Fruit fly (Drosophila melanogaster) whole organism, embryonic: ENCODE measurements around the gene CG15208.

ENCODE experiments used
- Adf1 ChIP-seq: fragments of 200-800 bp; sonication (Bioruptor generic); IDR thresholded peaks from 2 replicates; pipeline ENCODE4 v1.3.6; 2022; ENCODE audit warnings: missing biosample characterization, missing genetic modification characterization
- BEAF-32 ChIP-seq: fragments of 200-800 bp; sonication (Bioruptor generic); optimal IDR thresholded peaks from 3 replicates; lab custom pipeline; 2017; ENCODE audit warnings: missing biosample characterization, missing genetic modification characterization, mild to moderate bottlenecking, moderate library complexity, missing genetic modification reagents
- Bgb ChIP-seq: fragments of 200-800 bp; sonication (Bioruptor generic); IDR thresholded peaks from 2 replicates; pipeline ENCODE4 v1.3.6; 2022; ENCODE audit warnings: missing biosample characterization, missing genetic modification characterization; ENCODE audit not compliant: partially characterized antibody
- CG10543 ChIP-seq: fragments of 200-800 bp; sonication (Bioruptor generic); optimal IDR thresholded peaks from 3 replicates; lab custom pipeline; 2017; ENCODE audit warnings: missing biosample characterization, mild to moderate bottlenecking, missing genetic modification characterization, moderate library complexity
- CG11504 ChIP-seq: fragments of 200-800 bp; sonication (Bioruptor generic); optimal IDR thresholded peaks from 3 replicates; lab custom pipeline; 2019; ENCODE audit warnings: missing biosample characterization, mild to moderate bottlenecking, missing genetic modification characterization, moderate library complexity
- CG13287 ChIP-seq: fragments of 200-800 bp; sonication (Bioruptor generic); IDR thresholded peaks from 2 replicates; pipeline ENCODE4 v1.3.6; 2022; ENCODE audit warnings: missing biosample characterization, missing genetic modification characterization; ENCODE audit not compliant: partially characterized antibody
- CG14860 ChIP-seq: fragments of 200-800 bp; sonication (Bioruptor generic); IDR thresholded peaks from 3 replicates; pipeline ENCODE4 v1.3.6; 2022; ENCODE audit warnings: missing biosample characterization, missing genetic modification characterization; ENCODE audit not compliant: partially characterized antibody
- CG1647 ChIP-seq: fragments of 200-800 bp; sonication (Bioruptor generic); optimal IDR thresholded peaks from 3 replicates; lab custom pipeline; 2016; ENCODE audit warnings: missing biosample characterization, missing genetic modification characterization
- CG16813 ChIP-seq: fragments of 200-800 bp; sonication (Bioruptor generic); IDR thresholded peaks from 3 replicates; pipeline ENCODE4 v1.3.6; 2022; ENCODE audit warnings: missing biosample characterization, missing genetic modification characterization; ENCODE audit not compliant: partially characterized antibody
- CG16815 ChIP-seq: fragments of 200-800 bp; sonication (Bioruptor generic); optimal IDR thresholded peaks from 3 replicates; lab custom pipeline; 2017; ENCODE audit warnings: missing biosample characterization, mild to moderate bottlenecking, missing genetic modification characterization
- CG17612 ChIP-seq: fragments of 200-800 bp; sonication (Bioruptor generic); IDR thresholded peaks from 2 replicates; pipeline ENCODE4 v1.3.6; 2022; ENCODE audit warnings: missing biosample characterization, missing genetic modification characterization
- CG34376 ChIP-seq: fragments of 200-800 bp; sonication (Bioruptor generic); optimal IDR thresholded peaks from 2 replicates; lab custom pipeline; 2018; ENCODE audit warnings: missing biosample characterization, mild to moderate bottlenecking, missing genetic modification characterization
- CG4360 ChIP-seq: fragments of 200-800 bp; sonication (Bioruptor generic); IDR thresholded peaks from 2 replicates; pipeline ENCODE4 v1.3.6; 2022; ENCODE audit warnings: missing biosample characterization, missing genetic modification characterization
- CG6689 ChIP-seq: fragments of 200-800 bp; sonication (Bioruptor generic); IDR thresholded peaks from 2 replicates; pipeline ENCODE4 v1.3.6; 2022; ENCODE audit warnings: missing biosample characterization, missing genetic modification characterization
- CG8478 ChIP-seq: fragments of >200 bp; optimal IDR thresholded peaks from 2 replicates; lab custom pipeline; 2018
- CG9215 ChIP-seq: fragments of 200-800 bp; sonication (Bioruptor generic); IDR thresholded peaks from 2 replicates; pipeline ENCODE4 v1.3.6; 2022; ENCODE audit warnings: missing biosample characterization, missing genetic modification characterization
- CG9932 ChIP-seq: fragments of 200-800 bp; sonication (Bioruptor generic); IDR thresholded peaks from 2 replicates; pipeline ENCODE4 v1.3.6; 2022; ENCODE audit warnings: missing biosample characterization, missing genetic modification characterization
- Dll ChIP-seq: fragments of 200-800 bp; sonication (Bioruptor generic); IDR thresholded peaks from 4 replicates; pipeline ENCODE4 v1.3.6; 2022; ENCODE audit warnings: missing biosample characterization, missing genetic modification characterization; ENCODE audit not compliant: partially characterized antibody
- Ets97D ChIP-seq: fragments of 200-800 bp; sonication (Bioruptor generic); optimal IDR thresholded peaks from 3 replicates; lab custom pipeline; 2016; ENCODE audit warnings: missing biosample characterization, missing genetic modification characterization
- MBD-R2 ChIP-seq: fragments of 200-800 bp; sonication (Bioruptor generic); IDR thresholded peaks from 2 replicates; pipeline ENCODE4 v1.3.6; 2022; ENCODE audit warnings: missing biosample characterization, missing genetic modification characterization
- Med ChIP-seq: fragments of 200-800 bp; sonication (Bioruptor generic); peaks from one replicate; lab custom pipeline; 2016; ENCODE audit warnings: missing biosample characterization, missing genetic modification characterization, mild to moderate bottlenecking, inconsistent platforms, moderate library complexity
- Poxn ChIP-seq: fragments of 200-800 bp; sonication (Bioruptor generic); IDR thresholded peaks from 2 replicates; pipeline ENCODE4 v1.3.6; 2022; ENCODE audit warnings: missing biosample characterization, missing genetic modification characterization
- Scr ChIP-seq: fragments of 200-800 bp; sonication (Bioruptor generic); IDR thresholded peaks from 2 replicates; pipeline ENCODE4 v1.3.6; 2022; ENCODE audit warnings: missing biosample characterization, missing genetic modification characterization; ENCODE audit not compliant: partially characterized antibody
- Sry-β ChIP-seq: fragments of 200-800 bp; sonication (Bioruptor generic); optimal IDR thresholded peaks from 2 replicates; lab custom pipeline; 2018; ENCODE audit warnings: missing biosample characterization, mild to moderate bottlenecking, missing genetic modification characterization, moderate library complexity
- Trl ChIP-seq, 3 experiments: fragments of >200 bp in 2 of 3; fragments of 200-800 bp in 1 of 3; sonication (Bioruptor generic) in 1 of 3; optimal IDR thresholded peaks; 2 replicates in 1 of 3; 3 replicates in 2 of 3; lab custom pipeline; 2016 to 2017; ENCODE audit warnings: missing biosample characterization in 1 of 3, missing genetic modification characterization in 1 of 3
- amos ChIP-seq: fragments of 200-800 bp; sonication (Bioruptor generic); IDR thresholded peaks from 2 replicates; pipeline ENCODE4 v1.3.6; 2022; ENCODE audit warnings: missing biosample characterization, missing genetic modification characterization; ENCODE audit not compliant: partially characterized antibody
- bbx ChIP-seq: fragments of 200-800 bp; sonication (Bioruptor generic); IDR thresholded peaks from 2 replicates; pipeline ENCODE4 v1.3.6; 2022; ENCODE audit warnings: missing biosample characterization, missing genetic modification characterization; ENCODE audit not compliant: partially characterized antibody
- da ChIP-seq: fragments of 200-800 bp; sonication (Bioruptor generic); optimal IDR thresholded peaks from 2 replicates; lab custom pipeline; 2016; ENCODE audit warnings: missing biosample characterization, missing genetic modification characterization
- ewg ChIP-seq: fragments of 200-800 bp; sonication (Bioruptor generic); optimal IDR thresholded peaks from 3 replicates; lab custom pipeline; 2017; ENCODE audit warnings: mild to moderate bottlenecking, missing biosample characterization, missing genetic modification reagents, missing genetic modification characterization
- fd102C ChIP-seq: fragments of 200-800 bp; sonication (Bioruptor generic); optimal IDR thresholded peaks from 2 replicates; lab custom pipeline; 2018; ENCODE audit warnings: missing biosample characterization, mild to moderate bottlenecking, missing genetic modification characterization, moderate library complexity
- gce ChIP-seq: fragments of 200-800 bp; sonication (Bioruptor generic); IDR thresholded peaks from 3 replicates; pipeline ENCODE4 v1.3.6; 2022; ENCODE audit warnings: missing biosample characterization, missing genetic modification characterization
- grau ChIP-seq: fragments of 200-800 bp; optimal IDR thresholded peaks from 3 replicates; lab custom pipeline; 2019; ENCODE audit warnings: missing biosample characterization, mild to moderate bottlenecking, missing genetic modification characterization, moderate library complexity
- hbn ChIP-seq: fragments of 200-800 bp; sonication (Bioruptor generic); IDR thresholded peaks from 2 replicates; pipeline ENCODE4 v1.3.6; 2022; ENCODE audit warnings: missing biosample characterization, missing genetic modification characterization; ENCODE audit not compliant: partially characterized antibody
- inv ChIP-seq: fragments of 200-800 bp; sonication (Bioruptor generic); IDR thresholded peaks from 2 replicates; pipeline ENCODE4 v1.3.6; 2022; ENCODE audit warnings: missing biosample characterization, missing genetic modification characterization; ENCODE audit not compliant: partially characterized antibody
- pzg ChIP-seq: fragments of 200-800 bp; sonication (Bioruptor generic); optimal IDR thresholded peaks from 3 replicates; lab custom pipeline; 2018; ENCODE audit warnings: missing biosample characterization, mild to moderate bottlenecking, missing genetic modification characterization, moderate library complexity
- row ChIP-seq: fragments of 200-800 bp; sonication (Bioruptor generic); IDR thresholded peaks from 3 replicates; pipeline ENCODE4 v1.3.6; 2022; ENCODE audit warnings: missing biosample characterization, missing genetic modification characterization
- sens ChIP-seq: fragments of 200-800 bp; sonication (Bioruptor generic); peaks from one replicate; lab custom pipeline; 2016; ENCODE audit warnings: missing biosample characterization, missing genetic modification characterization
- so ChIP-seq: fragments of 200-800 bp; sonication (Bioruptor generic); IDR thresholded peaks from 3 replicates; pipeline ENCODE4 v1.3.6; 2022; ENCODE audit warnings: missing biosample characterization, missing genetic modification characterization
- sqz ChIP-seq: fragments of 200-800 bp; sonication (Bioruptor generic); optimal IDR thresholded peaks from 3 replicates; lab custom pipeline; 2018; ENCODE audit warnings: missing biosample characterization, mild to moderate bottlenecking, missing genetic modification characterization
- unc-4 ChIP-seq: fragments of 200-800 bp; sonication (Bioruptor generic); IDR thresholded peaks from 2 replicates; pipeline ENCODE4 v1.3.6; 2022; ENCODE audit warnings: missing biosample characterization, missing genetic modification characterization; ENCODE audit not compliant: partially characterized antibody
- zf30C ChIP-seq: fragments of 200-800 bp; sonication (Bioruptor generic); optimal IDR thresholded peaks from 3 replicates; lab custom pipeline; 2018; ENCODE audit warnings: missing biosample characterization, mild to moderate bottlenecking, missing genetic modification characterization

The CG15208 gene

dm6 chrX:10905467-10905866 lies 5.7 kb downstream of the CG15208 start, which contains the start of gene CG43901:
CG43901 (plus strand) TSS chrX:10905767.
- peak; percentile 30 for TF ChIP-seq sqz
- no peak for TF ChIP-seq CG16813 (GFP tag; lab: Robert Waterston, UW)
- TF ChIP-seq da (GFP tag; lab: Kevin White, UChicago): no peak
- peak; percentile 47 for TF ChIP-seq sens (GFP tag; lab: Kevin White, UChicago)

- TF ChIP-seq MBD-R2 (GFP tag; lab: Robert Waterston, UW): 0 out of 2 replicates have a peak, but pooled peaks have one; percentile 16
- TF ChIP-seq CG14860 (GFP tag; lab: Robert Waterston, UW): 0 out of 3 replicates have a peak, but pooled peaks have one; percentile 16
- TF ChIP-seq Bgb: peak; percentile 49; the same call in 1 of the 2 replicates
- TF ChIP-seq CG11504 (tag; lab: Kevin White, UChicago): peak; percentile 92
- TF ChIP-seq Trl (optimal IDR thresholded peaks at IDR 0.05; lab: Kevin White, UChicago): peak in 1 of 2 experiments; percentile 22
- TF ChIP-seq Trl (GFP tag; optimal IDR thresholded peaks at IDR 0.05; lab: Kevin White, UChicago): no peak
- peak; percentile 55; the same call in 1 of the 2 replicates for TF ChIP-seq amos (GFP tag; lab: Robert Waterston, UW)
- TF ChIP-seq grau: no peak
- peak; percentile 18; the same call in 1 of the 2 replicates for TF ChIP-seq bbx
- TF ChIP-seq hbn (GFP tag; lab: Robert Waterston, UW): peak; percentile 18; the same call in 1 of the 2 replicates
- TF ChIP-seq inv (GFP tag; lab: Robert Waterston, UW): peak; percentile 14; the same call in 1 of the 2 replicates
- peak; percentile 54; the same call in 1 of the 2 replicates for TF ChIP-seq unc-4 (GFP tag; lab: Robert Waterston, UW)
- TF ChIP-seq Med (GFP tag; lab: Kevin White, UChicago): peak; percentile 26
- peak; percentile 5 for TF ChIP-seq zf30C (GFP tag; lab: Kevin White, UChicago)
- TF ChIP-seq row (GFP tag; lab: Robert Waterston, UW): peak; percentile 40; the same call in 2 of the 3 replicates
- peak; percentile 1 for TF ChIP-seq pzg (GFP tag; lab: Kevin White, UChicago)
- TF ChIP-seq CG13287 (GFP tag; lab: Robert Waterston, UW): peak; percentile 24; the same call in 1 of the 2 replicates
- no peak for TF ChIP-seq CG16815 (GFP tag; lab: Kevin White, UChicago)
- peak; percentile 67 for TF ChIP-seq CG4360 (GFP tag; lab: Robert Waterston, UW)
- TF ChIP-seq gce: no peak
- TF ChIP-seq fd102C: no peak
- TF ChIP-seq CG1647 (GFP tag; lab: Kevin White, UChicago): no peak
- peak; percentile 78; the same call in 1 of the 2 replicates for TF ChIP-seq Adf1 (GFP tag; lab: Robert Waterston, UW)
- TF ChIP-seq CG17612 (GFP tag; lab: Robert Waterston, UW): no peak
- no peak for TF ChIP-seq Poxn (GFP tag; lab: Robert Waterston, UW)
- peak; percentile 15 for TF ChIP-seq CG34376 (GFP tag; lab: Kevin White, UChicago)
- TF ChIP-seq BEAF-32 (GFP tag; lab: Kevin White, UChicago): peak; percentile 52
- 0 out of 2 replicates have a peak, but pooled peaks have one; percentile 16 for TF ChIP-seq CG9932
- 0 out of 4 replicates have a peak, but pooled peaks have one; percentile 35 for TF ChIP-seq Dll (GFP tag; lab: Robert Waterston, UW)
- peak; percentile 31 for TF ChIP-seq CG9215 (GFP tag; lab: Robert Waterston, UW)
- TF ChIP-seq CG8478 (lab: Kevin White, UChicago): peak; percentile 72
- peak; percentile 44; the same call in 1 of the 2 replicates for TF ChIP-seq Scr (GFP tag; lab: Robert Waterston, UW)
- peak; percentile 55 for TF ChIP-seq Sry-β (GFP tag; lab: Kevin White, UChicago)
- no peak for TF ChIP-seq so (GFP tag; lab: Robert Waterston, UW)
- TF ChIP-seq CG10543: peak; percentile 40
- TF ChIP-seq CG6689: no peak
- peak; percentile 9 for TF ChIP-seq Ets97D (GFP tag; lab: Kevin White, UChicago)
- peak; percentile 99 for TF ChIP-seq ewg (GFP tag; lab: Kevin White, UChicago)
Measured at dm6 chrX:10906222-10906866, 6.6 kb downstream of the CG15208 start.
